Worm (Caenorhabditis elegans) whole organism, L2 larva: Measurements from ENCODE around the gene C16A3.5.

Source experiments
- egl-27 ChIP-seq: sonication (generic microtip); optimal IDR thresholded peaks from 3 replicates; lab custom pipeline; 2017; ENCODE audit warnings: missing biosample characterization, missing genetic modification reagents, missing genetic modification characterization
- fos-1 ChIP-seq: fragments of 150-350 bp; optimal IDR thresholded peaks from 2 replicates; lab custom pipeline; 2014; ENCODE audit warnings: missing biosample characterization, missing genetic modification characterization
- lin-39 ChIP-seq: fragments of 150-350 bp; optimal IDR thresholded peaks from 2 replicates; lab custom pipeline; 2014; ENCODE audit warnings: missing biosample characterization, missing genetic modification reagents, missing genetic modification characterization
- nhr-237 ChIP-seq: fragments of 150-350 bp; optimal IDR thresholded peaks from 2 replicates; lab custom pipeline; 2014; ENCODE audit warnings: missing biosample characterization, missing genetic modification characterization
- nhr-6 ChIP-seq: fragments of 150-350 bp; optimal IDR thresholded peaks from 2 replicates; lab custom pipeline; 2014; ENCODE audit warnings: missing biosample characterization, missing genetic modification characterization
- skn-1 ChIP-seq: sonication (generic microtip); optimal IDR thresholded peaks from 2 replicates; lab custom pipeline; 2017; ENCODE audit warnings: missing biosample characterization, missing genetic modification characterization
- ztf-11 ChIP-seq: sonication (generic microtip); optimal IDR thresholded peaks from 2 replicates; lab custom pipeline; 2017; ENCODE audit warnings: missing biosample characterization, missing genetic modification characterization

ce11 chrIII:6364395-6364794 is 16.2 kb upstream of the C16A3.5 start:
- TF ChIP-seq fos-1 (tag; lab: Kevin White, UChicago) (peak; percentile 13), nhr-6 (peak; percentile 46), lin-39 (no peak), nhr-237 (tag; lab: Kevin White, UChicago) (no peak), skn-1 (tag; lab: Kevin White, UChicago) (no peak), ztf-11 (no peak), egl-27 (tag; lab: Kevin White, UChicago) (peak; percentile 67)
